Worm (Caenorhabditis elegans) whole organism, young adult: ENCODE results near the gene atln-1.
A peak's percentile ranks its signal among the peaks of the same experiment; 100 is the strongest.

Experiments
- B0336.3 ChIP-seq: fragments of 200-800 bp; sonication (Bioruptor generic); IDR thresholded peaks from 2 replicates; pipeline ENCODE4 v1.3.6; 2022; ENCODE audit warnings: missing genetic modification characterization, missing compliant biosample characterization
- C06A6.2 ChIP-seq: fragments of 200-800 bp; sonication (Bioruptor generic); conservative IDR thresholded peaks from 2 replicates; pipeline ENCODE4 v1.3.6; 2022; ENCODE audit warnings: missing genetic modification characterization, missing compliant biosample characterization
- F10E7.11 ChIP-seq: sonication (generic microtip); optimal IDR thresholded peaks from 2 replicates; lab custom pipeline; 2017; ENCODE audit warnings: mild to moderate bottlenecking, missing genetic modification characterization, moderate library complexity, missing compliant biosample characterization
- F22D6.2 ChIP-seq: sonication (generic microtip); optimal IDR thresholded peaks from 2 replicates; lab custom pipeline; 2016; ENCODE audit warnings: mild to moderate bottlenecking, missing genetic modification characterization, missing compliant biosample characterization
- F33H1.4 ChIP-seq: fragments of 200-800 bp; sonication (Bioruptor generic); IDR thresholded peaks from 2 replicates; pipeline ENCODE4 v1.3.6; 2022; ENCODE audit warnings: missing genetic modification reagents, missing genetic modification characterization, missing compliant biosample characterization
- F49E8.2 ChIP-seq: sonication (generic microtip); optimal IDR thresholded peaks from 3 replicates; lab custom pipeline; 2017; ENCODE audit warnings: missing genetic modification characterization, mild to moderate bottlenecking, missing compliant biosample characterization, antibody characterized with exemption, moderate library complexity; ENCODE audit not compliant: insufficient read depth
- F52B5.7 ChIP-seq: sonication (generic microtip); optimal IDR thresholded peaks from 2 replicates; lab custom pipeline; 2016; ENCODE audit warnings: mild to moderate bottlenecking, missing genetic modification characterization, missing compliant biosample characterization
- F57A8.1 ChIP-seq: fragments of 200-800 bp; sonication (Bioruptor generic); optimal IDR thresholded peaks from 2 replicates; lab custom pipeline; 2018; ENCODE audit warnings: mild to moderate bottlenecking, missing genetic modification characterization, moderate library complexity, missing compliant biosample characterization
- F57C9.4 ChIP-seq: sonication (generic microtip); optimal IDR thresholded peaks from 2 replicates; lab custom pipeline; 2017; ENCODE audit warnings: mild to moderate bottlenecking, missing genetic modification characterization, missing compliant biosample characterization
- K12H6.12 ChIP-seq: fragments of 200-800 bp; sonication (Bioruptor generic); optimal IDR thresholded peaks from 2 replicates; lab custom pipeline; 2018; ENCODE audit warnings: mild to moderate bottlenecking, missing genetic modification characterization, missing compliant biosample characterization
- T26A5.8 ChIP-seq: sonication (generic microtip); optimal IDR thresholded peaks from 2 replicates; lab custom pipeline; 2016; ENCODE audit warnings: missing genetic modification characterization, missing compliant biosample characterization
- Y53F4B.3 ChIP-seq: fragments of 200-800 bp; sonication (Bioruptor generic); IDR thresholded peaks from 2 replicates; pipeline ENCODE4 v1.3.6; 2022; ENCODE audit warnings: missing genetic modification reagents, missing genetic modification characterization, missing compliant biosample characterization
- Y95B8A.8 ChIP-seq: fragments of 200-800 bp; sonication (Bioruptor generic); IDR thresholded peaks from 2 replicates; pipeline ENCODE4 v1.3.6; 2022; ENCODE audit warnings: missing genetic modification reagents, missing genetic modification characterization, missing compliant biosample characterization
- ama-1 ChIP-seq, 3 experiments: fragments of 150-350 bp in 1 of 3; sonication (generic microtip) in 2 of 3; optimal IDR thresholded peaks; 2 replicates each; lab custom pipeline; 2014 to 2018; ENCODE audit warnings: missing biosample characterization in 2 of 3, missing genetic modification characterization in 2 of 3, missing genetic modification reagents in 2 of 3
- aptf-3 ChIP-seq: fragments of 200-800 bp; sonication (Bioruptor generic); IDR thresholded peaks from 2 replicates; pipeline ENCODE4 v1.3.6; 2022; ENCODE audit warnings: missing genetic modification characterization, missing compliant biosample characterization
- attf-6 ChIP-seq: fragments of 200-800 bp; sonication (Bioruptor generic); IDR thresholded peaks from 2 replicates; pipeline ENCODE4 v1.3.6; 2022; ENCODE audit warnings: missing genetic modification reagents, missing genetic modification characterization, missing compliant biosample characterization
- bed-1 ChIP-seq: fragments of 200-800 bp; sonication (Bioruptor generic); IDR thresholded peaks from 2 replicates; pipeline ENCODE4 v1.3.6; 2022; ENCODE audit warnings: missing genetic modification reagents, missing genetic modification characterization, missing compliant biosample characterization
- bed-2 ChIP-seq: fragments of 200-800 bp; sonication (Bioruptor generic); IDR thresholded peaks from 2 replicates; pipeline ENCODE4 v1.3.6; 2022; ENCODE audit warnings: missing genetic modification reagents, missing genetic modification characterization, missing compliant biosample characterization
- ccch-3 ChIP-seq: fragments of 200-800 bp; sonication (Bioruptor generic); optimal IDR thresholded peaks from 2 replicates; lab custom pipeline; 2018; ENCODE audit warnings: mild to moderate bottlenecking, missing genetic modification characterization, missing compliant biosample characterization
- ceh-40 ChIP-seq: fragments of 200-800 bp; sonication (Bioruptor generic); IDR thresholded peaks from 2 replicates; pipeline ENCODE4 v1.3.6; 2022; ENCODE audit warnings: missing genetic modification characterization, missing compliant biosample characterization
- die-1 ChIP-seq: sonication (generic microtip); optimal IDR thresholded peaks from 2 replicates; lab custom pipeline; 2016; ENCODE audit warnings: missing genotype, mild to moderate bottlenecking, missing genetic modification characterization, missing compliant biosample characterization
- efl-1 ChIP-seq: fragments of 150-350 bp; optimal IDR thresholded peaks from 2 replicates; lab custom pipeline; 2014; ENCODE audit warnings: missing biosample characterization, missing genetic modification reagents, missing genetic modification characterization
- egl-18 ChIP-seq: fragments of 200-800 bp; sonication (Bioruptor generic); IDR thresholded peaks from 2 replicates; pipeline ENCODE4 v1.3.6; 2022; ENCODE audit warnings: missing genetic modification reagents, missing genetic modification characterization, missing compliant biosample characterization
- egl-44 ChIP-seq: fragments of 200-800 bp; sonication (Bioruptor generic); IDR thresholded peaks from 2 replicates; pipeline ENCODE4 v1.3.6; 2022; ENCODE audit warnings: missing genetic modification reagents, missing genetic modification characterization, missing compliant biosample characterization
- egrh-3 ChIP-seq: fragments of 200-800 bp; sonication (Bioruptor generic); IDR thresholded peaks from 2 replicates; pipeline ENCODE4 v1.3.6; 2022; ENCODE audit warnings: missing genetic modification reagents, missing genetic modification characterization, missing compliant biosample characterization
- ekl-4 ChIP-seq: fragments of 200-800 bp; sonication (Bioruptor generic); IDR thresholded peaks from 2 replicates; pipeline ENCODE4 v1.3.6; 2022; ENCODE audit warnings: missing genetic modification reagents, missing genetic modification characterization, missing compliant biosample characterization
- fkh-3 ChIP-seq: sonication (generic microtip); optimal IDR thresholded peaks from 2 replicates; lab custom pipeline; 2016; ENCODE audit warnings: mild to moderate bottlenecking, missing genetic modification characterization, missing compliant biosample characterization
- hlh-26 ChIP-seq: fragments of 200-800 bp; sonication (Bioruptor generic); conservative IDR thresholded peaks from 2 replicates; pipeline ENCODE4 v1.3.6; 2022; ENCODE audit warnings: missing genetic modification reagents, missing genetic modification characterization, missing compliant biosample characterization
- hsf-1 ChIP-seq: fragments of 200-800 bp; sonication (Bioruptor generic); IDR thresholded peaks from 2 replicates; pipeline ENCODE4 v1.3.6; 2022; ENCODE audit warnings: missing genetic modification reagents, missing genetic modification characterization, missing compliant biosample characterization
- let-607 ChIP-seq, 2 experiments: fragments of 200-800 bp in 1 of 2; sonication (Bioruptor generic) in 1 of 2; sonication (generic microtip) in 1 of 2; optimal IDR thresholded peaks; 2 replicates each; lab custom pipeline; 2016 to 2018; ENCODE audit warnings: mild to moderate bottlenecking in 2 of 2, missing compliant biosample characterization in 2 of 2, missing genetic modification characterization in 2 of 2, moderate library complexity in 2 of 2, missing genotype in 1 of 2
- lin-26 ChIP-seq: fragments of 200-800 bp; sonication (Bioruptor generic); IDR thresholded peaks from 2 replicates; pipeline ENCODE4 v1.3.6; 2022; ENCODE audit warnings: missing genetic modification reagents, missing genetic modification characterization, missing compliant biosample characterization
- lin-54 ChIP-seq: fragments of 200-800 bp; sonication (Bioruptor generic); optimal IDR thresholded peaks from 2 replicates; lab custom pipeline; 2018; ENCODE audit warnings: mild to moderate bottlenecking, missing genetic modification characterization, missing compliant biosample characterization
- madf-10 ChIP-seq: sonication (generic microtip); optimal IDR thresholded peaks from 2 replicates; lab custom pipeline; 2016; ENCODE audit warnings: mild to moderate bottlenecking, missing genetic modification characterization, missing compliant biosample characterization
- madf-3 ChIP-seq: fragments of 200-800 bp; sonication (Bioruptor generic); IDR thresholded peaks from 2 replicates; pipeline ENCODE4 v1.3.6; 2022; ENCODE audit warnings: missing genetic modification reagents, missing genetic modification characterization, missing compliant biosample characterization
- mcd-1 ChIP-seq: fragments of 200-800 bp; sonication (Bioruptor generic); IDR thresholded peaks from 2 replicates; pipeline ENCODE4 v1.3.6; 2022; ENCODE audit warnings: missing genetic modification reagents, missing genetic modification characterization, missing compliant biosample characterization
- mxl-1 ChIP-seq: sonication (generic microtip); optimal IDR thresholded peaks from 2 replicates; lab custom pipeline; 2016; ENCODE audit warnings: missing genetic modification characterization, missing compliant biosample characterization
- nfyb-1 ChIP-seq: fragments of 200-800 bp; sonication (Bioruptor generic); IDR thresholded peaks from 2 replicates; pipeline ENCODE4 v1.3.6; 2022; ENCODE audit warnings: missing genetic modification reagents, missing genetic modification characterization, missing compliant biosample characterization
- nhr-179 ChIP-seq: sonication (generic microtip); optimal IDR thresholded peaks from 2 replicates; lab custom pipeline; 2016; ENCODE audit warnings: mild to moderate bottlenecking, missing genetic modification characterization, missing compliant biosample characterization
- nhr-27 ChIP-seq: fragments of 200-800 bp; sonication (Bioruptor generic); optimal IDR thresholded peaks from 2 replicates; lab custom pipeline; 2018; ENCODE audit warnings: mild to moderate bottlenecking, missing genetic modification characterization, moderate library complexity, missing compliant biosample characterization
- pbrm-1 ChIP-seq: fragments of 200-800 bp; sonication (Bioruptor generic); IDR thresholded peaks from 2 replicates; pipeline ENCODE4 v1.3.6; 2022; ENCODE audit warnings: missing genetic modification reagents, missing genetic modification characterization, missing compliant biosample characterization
- sdz-38 ChIP-seq: sonication (generic microtip); optimal IDR thresholded peaks from 2 replicates; lab custom pipeline; 2016; ENCODE audit warnings: missing genotype, missing genetic modification characterization, missing compliant biosample characterization
- snpc-1.3 ChIP-seq: sonication (generic microtip); optimal IDR thresholded peaks from 2 replicates; lab custom pipeline; 2017; ENCODE audit warnings: missing genetic modification characterization, mild to moderate bottlenecking, missing compliant biosample characterization, antibody characterized with exemption, moderate library complexity, missing genotype, missing genetic modification reagents; ENCODE audit not compliant: insufficient read depth
- snpc-3.4 ChIP-seq: sonication (generic microtip); optimal IDR thresholded peaks from 2 replicates; lab custom pipeline; 2017; ENCODE audit warnings: missing genetic modification characterization, mild to moderate bottlenecking, missing compliant biosample characterization, antibody characterized with exemption, moderate library complexity, missing genotype, missing genetic modification reagents
- somi-1 ChIP-seq: fragments of 200-800 bp; sonication (Bioruptor generic); optimal IDR thresholded peaks from 2 replicates; lab custom pipeline; 2018; ENCODE audit warnings: mild to moderate bottlenecking, missing genetic modification characterization, missing compliant biosample characterization
- tbp1 ChIP-seq: fragments of 200-800 bp; sonication (Bioruptor generic); optimal IDR thresholded peaks from 2 replicates; lab custom pipeline; 2018; ENCODE audit warnings: mild to moderate bottlenecking, missing genetic modification characterization, missing compliant biosample characterization
- unc-130 ChIP-seq: sonication (generic microtip); optimal IDR thresholded peaks from 2 replicates; lab custom pipeline; 2016; ENCODE audit warnings: missing genetic modification reagents, missing genetic modification characterization, missing compliant biosample characterization
- ztf-22 ChIP-seq: fragments of 200-800 bp; sonication (Bioruptor generic); optimal IDR thresholded peaks from 2 replicates; lab custom pipeline; 2018; ENCODE audit warnings: mild to moderate bottlenecking, missing genetic modification characterization, moderate library complexity, missing compliant biosample characterization

The atln-1 gene

DNA sequence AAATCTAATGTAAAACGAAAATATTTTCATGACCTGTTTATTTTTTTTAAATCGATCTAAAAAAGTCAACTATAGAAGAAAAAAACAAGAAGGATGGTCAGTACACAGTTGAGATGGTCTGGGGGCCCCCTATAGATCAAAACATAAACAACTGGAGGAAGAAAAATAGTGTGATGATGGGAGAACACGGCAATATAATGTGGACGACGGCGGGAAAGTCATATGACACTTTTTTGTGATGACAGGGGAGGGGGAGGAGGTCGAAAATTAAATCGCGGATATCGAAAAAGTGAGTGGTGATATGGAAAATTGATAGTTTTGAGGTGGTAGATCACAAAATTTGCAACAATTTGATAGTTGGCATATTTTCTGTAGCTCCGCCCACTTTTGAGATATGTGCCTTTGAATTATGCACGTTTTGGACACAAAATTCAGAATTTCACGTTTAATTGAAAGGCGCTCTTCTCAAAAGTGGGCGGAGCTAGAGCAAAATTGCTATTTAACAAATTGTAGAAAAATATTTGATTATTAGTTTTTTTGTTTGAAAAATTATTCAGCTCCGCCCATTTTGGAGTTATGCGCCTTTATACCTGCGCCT is 15.0 kb upstream of the atln-1 start:
- TF ChIP-seq ama-1 (optimal IDR thresholded peaks at IDR 0.05; lab: Kevin White, UChicago): peak; percentile 30
- no peak for TF ChIP-seq ama-1 (GFP tag; optimal IDR thresholded peaks at IDR 0.05; lab: Kevin White, UChicago)
- no peak for TF ChIP-seq T26A5.8 (tag; lab: Kevin White, UChicago)
- no peak for TF ChIP-seq F22D6.2 (tag; lab: Kevin White, UChicago)
- TF ChIP-seq somi-1 (GFP tag; lab: Kevin White, UChicago): no peak
- no peak for TF ChIP-seq hlh-26
- no peak for TF ChIP-seq ztf-22 (GFP tag; lab: Kevin White, UChicago)
- TF ChIP-seq ceh-40: no peak
- no peak for TF ChIP-seq nhr-27 (tag; lab: Kevin White, UChicago)
- no peak for TF ChIP-seq F57C9.4 (tag; lab: Kevin White, UChicago)
- TF ChIP-seq mxl-1 (tag; lab: Kevin White, UChicago): no peak
- no peak for TF ChIP-seq B0336.3
- TF ChIP-seq let-607 (tag; optimal IDR thresholded peaks at IDR 0.05; lab: Kevin White, UChicago): no peak
- 0 out of 2 replicates have a peak, but pooled peaks have one; percentile 7 for TF ChIP-seq nfyb-1
- no peak for TF ChIP-seq aptf-3
- TF ChIP-seq egrh-3 (GFP tag; lab: Robert Waterston, UW): no peak

DNA sequence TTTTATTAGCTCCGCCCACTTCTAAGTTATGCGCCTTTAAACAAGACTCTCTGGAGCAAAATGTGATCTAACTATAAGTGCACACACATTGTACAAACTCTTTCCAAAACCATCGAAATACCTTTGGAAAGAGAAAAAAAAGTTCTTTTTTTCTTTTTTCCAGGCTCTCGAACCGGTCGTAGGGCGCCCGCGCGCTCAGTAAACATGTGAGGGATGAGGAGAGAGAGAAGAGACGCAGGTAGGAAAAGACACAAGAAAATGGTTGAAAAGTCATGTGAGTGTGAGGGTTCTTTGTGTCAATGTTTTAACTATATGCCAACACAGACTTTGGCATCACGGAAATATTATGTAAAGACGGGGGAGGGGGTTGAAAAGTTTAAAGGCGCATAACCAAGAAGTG is 14.0 kb upstream of the atln-1 start:
- TF ChIP-seq mcd-1 (GFP tag; lab: Robert Waterston, UW) (peak; percentile 55; the same call in 1 of the 2 replicates), F10E7.11 (tag; lab: Kevin White, UChicago) (no peak), attf-6 (no peak), snpc-1.3 (tag; lab: Kevin White, UChicago) (no peak), madf-10 (tag; lab: Kevin White, UChicago) (peak; percentile 17), lin-26 (GFP tag; lab: Robert Waterston, UW) (peak; percentile 80), F49E8.2 (tag; lab: Kevin White, UChicago) (no peak), bed-2 (GFP tag; lab: Robert Waterston, UW) (no peak), die-1 (no peak), let-607 (tag; optimal IDR thresholded peaks at IDR 0.05; lab: Kevin White, UChicago) (peak in 1 of 2 experiments; percentile 25), unc-130 (GFP tag; lab: Kevin White, UChicago) (no peak), hsf-1 (GFP tag; lab: Robert Waterston, UW) (no peak), ccch-3 (GFP tag; lab: Kevin White, UChicago) (no peak), F57A8.1 (GFP tag; lab: Kevin White, UChicago) (no peak), efl-1 (GFP tag; lab: Kevin White, UChicago) (no peak), K12H6.12 (tag; lab: Kevin White, UChicago) (peak; percentile 73), egl-18 (GFP tag; lab: Robert Waterston, UW) (no peak), fkh-3 (tag; lab: Kevin White, UChicago) (no peak), Y95B8A.8 (GFP tag; lab: Robert Waterston, UW) (0 out of 2 replicates have a peak, but pooled peaks have one; percentile 25), tbp1 (GFP tag; lab: Kevin White, UChicago) (peak; percentile 45), sdz-38 (tag; lab: Kevin White, UChicago) (no peak), C06A6.2 (peak; percentile 78; the same call in 1 of the 2 replicates), ekl-4 (GFP tag; lab: Robert Waterston, UW) (peak; percentile 83), madf-3 (GFP tag; lab: Robert Waterston, UW) (0 out of 2 replicates have a peak, but pooled peaks have one; percentile 56), B0336.3 (peak; percentile 71), snpc-3.4 (no peak), nhr-179 (tag; lab: Kevin White, UChicago) (no peak), Y53F4B.3 (GFP tag; lab: Robert Waterston, UW) (no peak), pbrm-1 (GFP tag; lab: Robert Waterston, UW) (peak; percentile 72), bed-1 (GFP tag; lab: Robert Waterston, UW) (no peak), F33H1.4 (GFP tag; lab: Robert Waterston, UW) (no peak), nhr-27 (tag; lab: Kevin White, UChicago) (no peak), lin-54 (GFP tag; lab: Kevin White, UChicago) (peak; percentile 41), F52B5.7 (no peak), egl-44 (GFP tag; lab: Robert Waterston, UW) (no peak)
